Fruit fly (Drosophila melanogaster) whole organism, pupa: ENCODE results near the gene CG1703.

Experiments used
- EcR ChIP-seq: fragments of 200-800 bp; sonication (Bioruptor generic); optimal IDR thresholded peaks from 3 replicates; lab custom pipeline; 2019; ENCODE audit warnings: missing biosample characterization, missing genetic modification characterization, mild to moderate bottlenecking, moderate library complexity, missing genetic modification reagents
- Pif1A ChIP-seq: fragments of 200-800 bp; sonication (Bioruptor generic); optimal IDR thresholded peaks from 3 replicates; lab custom pipeline; 2016; ENCODE audit warnings: missing biosample characterization, missing genetic modification characterization
- Pif1B ChIP-seq: fragments of 200-800 bp; sonication (Bioruptor generic); optimal IDR thresholded peaks from 3 replicates; lab custom pipeline; 2016; ENCODE audit warnings: missing biosample characterization, missing genetic modification characterization
- fd96Ca ChIP-seq: fragments of 200-800 bp; sonication (Bioruptor generic); IDR thresholded peaks from 3 replicates; pipeline ENCODE4 v1.3.6; 2022; ENCODE audit warnings: missing biosample characterization, missing genetic modification characterization
- rn ChIP-seq: fragments of 200-800 bp; sonication (Bioruptor generic); IDR thresholded peaks from 2 replicates; pipeline ENCODE4 v1.3.6; 2022; ENCODE audit warnings: missing biosample characterization, missing genetic modification characterization

dm6 chrX:11611056-11611644 is 577 bp upstream of the CG1703 start:
- TF ChIP-seq fd96Ca (no peak), Pif1B (no peak), EcR (GFP tag; lab: Kevin White, UChicago) (peak; percentile 55), Pif1A (GFP tag; lab: Kevin White, UChicago) (no peak), rn (GFP tag; lab: Robert Waterston, UW) (no peak)
